Worm (Caenorhabditis elegans) whole organism, L1 larva: Measurements from ENCODE around the gene utp-20.

Source experiments
- C04F5.9 ChIP-seq: sonication (generic microtip); optimal IDR thresholded peaks from 2 replicates; lab custom pipeline; 2016; ENCODE audit warnings: missing genetic modification characterization, missing compliant biosample characterization
- C16A3.4 ChIP-seq: fragments of 150-350 bp; optimal IDR thresholded peaks from 2 replicates; lab custom pipeline; 2014; ENCODE audit warnings: missing biosample characterization, missing genetic modification characterization
- C34B4.2 ChIP-seq: sonication (generic microtip); optimal IDR thresholded peaks from 2 replicates; lab custom pipeline; 2017; ENCODE audit warnings: mild to moderate bottlenecking, missing genetic modification characterization, missing compliant biosample characterization
- F16B12.6 ChIP-seq: fragments of 150-350 bp; optimal IDR thresholded peaks from 2 replicates; lab custom pipeline; 2014; ENCODE audit warnings: missing biosample characterization, missing genetic modification characterization
- Y116A8C.19 ChIP-seq: sonication (generic microtip); optimal IDR thresholded peaks from 2 replicates; lab custom pipeline; 2016; ENCODE audit warnings: missing compliant biosample characterization, missing genetic modification characterization, borderline replicate concordance
- alr-1 ChIP-seq: fragments of 200-800 bp; sonication (Bioruptor generic); optimal IDR thresholded peaks from 2 replicates; lab custom pipeline; 2018; ENCODE audit warnings: borderline replicate concordance, mild to moderate bottlenecking, missing genetic modification characterization, missing compliant biosample characterization
- aly-2 ChIP-seq: fragments of 150-350 bp; optimal IDR thresholded peaks from 2 replicates; lab custom pipeline; 2014; ENCODE audit warnings: missing biosample characterization, missing genetic modification characterization
- blmp-1 ChIP-seq: fragments of 150-350 bp; optimal IDR thresholded peaks from 2 replicates; lab custom pipeline; 2014; ENCODE audit warnings: missing biosample characterization, missing genetic modification characterization
- ceh-63 ChIP-seq: fragments of 200-800 bp; sonication (Bioruptor generic); optimal IDR thresholded peaks from 2 replicates; lab custom pipeline; 2018; ENCODE audit warnings: mild to moderate bottlenecking, missing genetic modification characterization, missing compliant biosample characterization
- ceh-82 ChIP-seq, 3 experiments: fragments of 150-350 bp in 1 of 3; sonication (generic microtip) in 2 of 3; optimal IDR thresholded peaks; 2 replicates each; lab custom pipeline; 2014 to 2017; ENCODE audit warnings: missing biosample characterization in 3 of 3, missing genetic modification characterization in 3 of 3
- ceh-88 ChIP-seq: fragments of 200-800 bp; sonication (Bioruptor generic); IDR thresholded peaks from 2 replicates; pipeline ENCODE4 v1.3.6; 2022; ENCODE audit warnings: missing genetic modification characterization, missing compliant biosample characterization
- ceh-90 ChIP-seq: sonication (generic microtip); optimal IDR thresholded peaks from 2 replicates; lab custom pipeline; 2016; ENCODE audit warnings: missing genetic modification characterization, missing compliant biosample characterization
- ces-1 ChIP-seq: fragments of 150-350 bp; optimal IDR thresholded peaks from 2 replicates; lab custom pipeline; 2014; ENCODE audit warnings: missing biosample characterization, missing genetic modification reagents, missing genetic modification characterization
- dpl-1 ChIP-seq, 3 experiments: fragments of 150-350 bp in 2 of 3; sonication (generic microtip) in 1 of 3; optimal IDR thresholded peaks; 2 replicates each; lab custom pipeline; 2014 to 2017; ENCODE audit warnings: missing biosample characterization in 3 of 3, missing genetic modification characterization in 3 of 3, missing genetic modification reagents in 3 of 3
- dsc-1 ChIP-seq: sonication (generic microtip); optimal IDR thresholded peaks from 2 replicates; lab custom pipeline; 2016; ENCODE audit warnings: mild to moderate bottlenecking, missing genetic modification characterization, missing compliant biosample characterization
- efl-1 ChIP-seq, 4 experiments: fragments of 150-350 bp; optimal IDR thresholded peaks in 3 of 4; peaks in 1 of 4; 1 replicate in 1 of 4; 2 replicates in 3 of 4; lab custom pipeline; 2014; ENCODE audit warnings: missing biosample characterization in 2 of 4, missing genetic modification characterization in 2 of 4, missing genetic modification reagents in 2 of 4
- efl-3 ChIP-seq: fragments of 200-800 bp; sonication (Bioruptor generic); optimal IDR thresholded peaks from 2 replicates; lab custom pipeline; 2018; ENCODE audit warnings: mild to moderate bottlenecking, missing genetic modification characterization, missing compliant biosample characterization
- egl-13 ChIP-seq: sonication (generic microtip); optimal IDR thresholded peaks from 2 replicates; lab custom pipeline; 2016; ENCODE audit warnings: missing genotype, missing genetic modification reagents, missing genetic modification characterization, missing compliant biosample characterization
- elt-2 ChIP-seq: sonication (generic microtip); optimal IDR thresholded peaks from 2 replicates; lab custom pipeline; 2016; ENCODE audit warnings: missing genetic modification characterization, mild to moderate bottlenecking, inconsistent platforms, missing compliant biosample characterization, missing genetic modification reagents
- ets-5 ChIP-seq: fragments of 200-800 bp; sonication (Bioruptor generic); IDR thresholded peaks from 2 replicates; pipeline ENCODE4 v1.3.6; 2022; ENCODE audit warnings: missing genetic modification characterization, missing compliant biosample characterization
- fkh-10 ChIP-seq: sonication (generic microtip); optimal IDR thresholded peaks from 2 replicates; lab custom pipeline; 2017; ENCODE audit warnings: missing biosample characterization, missing genetic modification reagents, missing genetic modification characterization
- fkh-8 ChIP-seq: sonication (generic microtip); optimal IDR thresholded peaks from 2 replicates; lab custom pipeline; 2016; ENCODE audit warnings: mild to moderate bottlenecking, missing genetic modification characterization, missing compliant biosample characterization
- fos-1 ChIP-seq: fragments of 150-350 bp; optimal IDR thresholded peaks from 2 replicates; lab custom pipeline; 2014; ENCODE audit warnings: missing biosample characterization, missing genetic modification characterization
- grh-1 ChIP-seq: fragments of 200-800 bp; sonication (Bioruptor generic); IDR thresholded peaks from 2 replicates; pipeline ENCODE4 v1.3.6; 2022; ENCODE audit warnings: missing genetic modification reagents, missing genetic modification characterization, missing compliant biosample characterization
- hlh-17 ChIP-seq: fragments of 200-800 bp; sonication (Bioruptor generic); optimal IDR thresholded peaks from 2 replicates; lab custom pipeline; 2018; ENCODE audit warnings: missing genetic modification characterization, mild to moderate bottlenecking, missing compliant biosample characterization, moderate library complexity, borderline replicate concordance
- hlh-4 ChIP-seq: sonication (generic microtip); optimal IDR thresholded peaks from 2 replicates; lab custom pipeline; 2016; ENCODE audit warnings: mild to moderate bottlenecking, missing genetic modification characterization, missing compliant biosample characterization
- isw-1 ChIP-seq: fragments of 200-800 bp; sonication (Bioruptor generic); IDR thresholded peaks from 2 replicates; pipeline ENCODE4 v1.3.6; 2022; ENCODE audit warnings: missing genetic modification characterization, missing compliant biosample characterization
- jun-1 ChIP-seq: fragments of 150-350 bp; optimal IDR thresholded peaks from 2 replicates; lab custom pipeline; 2014; ENCODE audit warnings: missing biosample characterization, missing genetic modification reagents, missing genetic modification characterization
- lir-3 ChIP-seq: sonication (generic microtip); optimal IDR thresholded peaks from 2 replicates; lab custom pipeline; 2016; ENCODE audit warnings: mild to moderate bottlenecking, missing genetic modification characterization, moderate library complexity, missing compliant biosample characterization; ENCODE audit not compliant: poor library complexity
- lsy-2 ChIP-seq, 2 experiments: fragments of 150-350 bp; optimal IDR thresholded peaks; 2 replicates each; lab custom pipeline; 2014; ENCODE audit warnings: missing biosample characterization in 2 of 2, missing genetic modification characterization in 2 of 2
- mep-1 ChIP-seq: fragments of 150-350 bp; optimal IDR thresholded peaks from 2 replicates; lab custom pipeline; 2014; ENCODE audit warnings: missing biosample characterization, missing genetic modification characterization
- nhr-12 ChIP-seq: sonication (generic microtip); optimal IDR thresholded peaks from 2 replicates; lab custom pipeline; 2017; ENCODE audit warnings: missing biosample characterization, missing genetic modification characterization
- nhr-19 ChIP-seq: fragments of 200-800 bp; sonication (Bioruptor generic); conservative IDR thresholded peaks from 2 replicates; pipeline ENCODE4 v1.3.6; 2022; ENCODE audit warnings: missing genetic modification characterization, missing compliant biosample characterization
- nhr-237 ChIP-seq: fragments of 150-350 bp; optimal IDR thresholded peaks from 2 replicates; lab custom pipeline; 2014; ENCODE audit warnings: missing biosample characterization, missing genetic modification characterization
- nhr-28 ChIP-seq: fragments of 150-350 bp; optimal IDR thresholded peaks from 2 replicates; lab custom pipeline; 2014; ENCODE audit warnings: missing biosample characterization, missing genetic modification characterization
- nhr-71 ChIP-seq: sonication (generic microtip); optimal IDR thresholded peaks from 2 replicates; lab custom pipeline; 2016; ENCODE audit warnings: mild to moderate bottlenecking, missing genetic modification characterization, moderate library complexity, missing compliant biosample characterization
- nhr-77 ChIP-seq: fragments of 150-350 bp; optimal IDR thresholded peaks from 2 replicates; lab custom pipeline; 2014; ENCODE audit warnings: missing biosample characterization, missing genetic modification characterization
- nhr-84 ChIP-seq: sonication (generic microtip); optimal IDR thresholded peaks from 2 replicates; lab custom pipeline; 2017; ENCODE audit warnings: missing biosample characterization, missing genetic modification characterization
- nhr-85 ChIP-seq: sonication (generic microtip); peaks from one replicate; lab custom pipeline; 2016; ENCODE audit warnings: missing genetic modification characterization, inconsistent platforms, missing compliant biosample characterization
- nhr-90 ChIP-seq: sonication (generic microtip); optimal IDR thresholded peaks from 2 replicates; lab custom pipeline; 2016; ENCODE audit warnings: mild to moderate bottlenecking, missing genetic modification characterization, missing compliant biosample characterization; ENCODE audit not compliant: poor library complexity
- pag-3 ChIP-seq: sonication (generic microtip); optimal IDR thresholded peaks from 2 replicates; lab custom pipeline; 2017; ENCODE audit warnings: missing genetic modification characterization, mild to moderate bottlenecking, missing compliant biosample characterization, antibody characterized with exemption, borderline replicate concordance; ENCODE audit not compliant: insufficient read depth
- pax-3 ChIP-seq: fragments of 200-800 bp; sonication (Bioruptor generic); optimal IDR thresholded peaks from 2 replicates; lab custom pipeline; 2018; ENCODE audit warnings: mild to moderate bottlenecking, missing genetic modification characterization, moderate library complexity, missing compliant biosample characterization
- rnt-1 ChIP-seq: sonication (generic microtip); optimal IDR thresholded peaks from 2 replicates; lab custom pipeline; 2016; ENCODE audit warnings: mild to moderate bottlenecking, missing genetic modification characterization, moderate library complexity, missing compliant biosample characterization
- skn-1 ChIP-seq: fragments of 150-350 bp; optimal IDR thresholded peaks from 2 replicates; lab custom pipeline; 2014; ENCODE audit warnings: missing biosample characterization, missing genetic modification characterization
- snpc-4 ChIP-seq: fragments of 150-350 bp; optimal IDR thresholded peaks from 2 replicates; lab custom pipeline; 2014; ENCODE audit warnings: missing biosample characterization, missing genetic modification characterization
- snu-23 ChIP-seq: sonication (generic microtip); optimal IDR thresholded peaks from 2 replicates; lab custom pipeline; 2016; ENCODE audit warnings: missing genetic modification characterization, missing compliant biosample characterization
- sox-4 ChIP-seq: sonication (generic microtip); optimal IDR thresholded peaks from 2 replicates; lab custom pipeline; 2016; ENCODE audit warnings: missing genetic modification characterization, missing compliant biosample characterization
- swsn-7 ChIP-seq: sonication (generic microtip); optimal IDR thresholded peaks from 2 replicates; lab custom pipeline; 2016; ENCODE audit warnings: missing genetic modification characterization, missing compliant biosample characterization
- tbx-2 ChIP-seq: sonication (generic microtip); optimal IDR thresholded peaks from 2 replicates; lab custom pipeline; 2016; ENCODE audit warnings: missing genetic modification characterization, missing compliant biosample characterization
- tlp-1 ChIP-seq: fragments of 150-350 bp; optimal IDR thresholded peaks from 2 replicates; lab custom pipeline; 2014; ENCODE audit warnings: missing biosample characterization, missing genetic modification characterization
- unc-86 ChIP-seq: sonication (generic microtip); optimal IDR thresholded peaks from 2 replicates; lab custom pipeline; 2016; ENCODE audit warnings: missing genetic modification characterization, missing compliant biosample characterization
- unc-98 ChIP-seq: fragments of 200-800 bp; sonication (Bioruptor generic); IDR thresholded peaks from 2 replicates; pipeline ENCODE4 v1.3.6; 2022; ENCODE audit warnings: missing genetic modification characterization, missing compliant biosample characterization
- zip-4 ChIP-seq: fragments of 200-800 bp; sonication (Bioruptor generic); optimal IDR thresholded peaks from 2 replicates; lab custom pipeline; 2018; ENCODE audit warnings: mild to moderate bottlenecking, missing genetic modification characterization, moderate library complexity, missing compliant biosample characterization

Gene utp-20

ce11 chrII:6565077-6565476 is 28.9 kb downstream of the utp-20 start, which contains the start of gene mpz-3:
TSS of gene mpz-3 (minus strand) at chrII:6565396.
- TF ChIP-seq sox-4 (no peak), rnt-1 (peak; percentile 56), nhr-85 (tag; lab: Kevin White, UChicago) (no peak), grh-1 (GFP tag; lab: Robert Waterston, UW) (no peak), unc-98 (no peak), ceh-63 (GFP tag; lab: Kevin White, UChicago) (no peak), snpc-4 (tag; lab: Kevin White, UChicago) (no peak), snu-23 (GFP tag; lab: Kevin White, UChicago) (peak; percentile 70), pag-3 (tag; lab: Kevin White, UChicago) (no peak), C34B4.2 (tag; lab: Kevin White, UChicago) (no peak), blmp-1 (peak; percentile 7), jun-1 (tag; lab: Kevin White, UChicago) (no peak), nhr-237 (tag; lab: Kevin White, UChicago) (no peak), ets-5 (GFP tag; lab: Robert Waterston, UW) (no peak), dpl-1 (GFP tag; optimal IDR thresholded peaks at IDR 0.05; lab: Kevin White, UChicago) (peak in 2 of 3 experiments; percentile 17 to 25), pax-3 (tag; lab: Kevin White, UChicago) (no peak), alr-1 (tag; lab: Kevin White, UChicago) (no peak), nhr-28 (no peak), lsy-2 (tag; optimal IDR thresholded peaks at IDR 0.05; lab: Kevin White, UChicago) (peak; percentile 21 to 55), swsn-7 (tag; lab: Kevin White, UChicago) (peak; percentile 45), egl-13 (tag; lab: Kevin White, UChicago) (no peak), efl-3 (GFP tag; lab: Kevin White, UChicago) (no peak), fkh-10 (GFP tag; lab: Kevin White, UChicago) (peak; percentile 24), skn-1 (tag; lab: Kevin White, UChicago) (peak; percentile 20), tlp-1 (tag; lab: Kevin White, UChicago) (no peak), nhr-77 (tag; lab: Kevin White, UChicago) (peak; percentile 31), isw-1 (GFP tag; lab: Robert Waterston, UW) (no peak), elt-2 (tag; lab: Kevin White, UChicago) (peak; percentile 24), hlh-17 (GFP tag; lab: Kevin White, UChicago) (no peak), nhr-90 (tag; lab: Kevin White, UChicago) (peak; percentile 25), mep-1 (tag; lab: Kevin White, UChicago) (peak; percentile 51), aly-2 (tag; lab: Kevin White, UChicago) (no peak), nhr-84 (tag; lab: Kevin White, UChicago) (no peak), C16A3.4 (tag; lab: Kevin White, UChicago) (peak; percentile 13), fos-1 (tag; lab: Kevin White, UChicago) (no peak), nhr-12 (tag; lab: Kevin White, UChicago) (no peak), C04F5.9 (no peak), zip-4 (GFP tag; lab: Kevin White, UChicago) (no peak), efl-1 (optimal IDR thresholded peaks at IDR 0.05; lab: Kevin White, UChicago) (peak; percentile 20 to 38), efl-1 (GFP tag; optimal IDR thresholded peaks at IDR 0.05 in 1 of 2; lab: Kevin White, UChicago) (peak in 1 of 2 experiments; percentile 94), fkh-8 (tag; lab: Kevin White, UChicago) (no peak), ces-1 (GFP tag; lab: Kevin White, UChicago) (no peak), F16B12.6 (tag; lab: Kevin White, UChicago) (no peak), lir-3 (tag; lab: Kevin White, UChicago) (peak; percentile 9), tbx-2 (tag; lab: Kevin White, UChicago) (peak; percentile 15), nhr-71 (tag; lab: Kevin White, UChicago) (peak; percentile 49), ceh-90 (no peak), dsc-1 (tag; lab: Kevin White, UChicago) (peak; percentile 34), ceh-88 (GFP tag; lab: Robert Waterston, UW) (no peak), ceh-82 (tag; optimal IDR thresholded peaks at IDR 0.05; lab: Kevin White, UChicago) (peak in 2 of 3 experiments; percentile 17 to 49), hlh-4 (no peak), nhr-19 (GFP tag; lab: Robert Waterston, UW) (peak; percentile 58), unc-86 (tag; lab: Kevin White, UChicago) (no peak), Y116A8C.19 (tag; lab: Kevin White, UChicago) (no peak)
